Fruit fly (Drosophila melanogaster) ovary, adult (tissue): Measurements from ENCODE around the gene Mob2.
"Not testable (repeated sequence)": the region's sequence is repeated elsewhere in the genome, so short reads cannot be mapped to it uniquely, and the experiment has no call there.

ENCODE experiments used
- CG17801 ChIP-seq: fragments of 200-800 bp; optimal IDR thresholded peaks from 2 replicates; lab custom pipeline; 2019; ENCODE audit warnings: missing biosample characterization, mild to moderate bottlenecking, missing genetic modification characterization, moderate library complexity; ENCODE audit not compliant: partially characterized antibody

Mob2 gene

dm6 chr3L:11586794-11587462 is 24.9 kb upstream of the Mob2 start:
- TF ChIP-seq CG17801 (GFP tag; lab: Kevin White, UChicago): no peak

dm6 chr3L:11583964-11584363 is 21.9 kb upstream of the Mob2 start, which contains the start of gene CG32086:
CG32086 (minus strand) TSS chr3L:11584064.
- TF ChIP-seq CG17801 (GFP tag; lab: Kevin White, UChicago): no peak

- TF ChIP-seq CG17801 (GFP tag; lab: Kevin White, UChicago): no peak
These were observed 20.1 kb upstream of the Mob2 start, which contains the start of gene CG33269 for dm6 chr3L:11582097-11582496. CG33269 (minus strand) TSS chr3L:11582197.

- no peak for TF ChIP-seq CG17801 (GFP tag; lab: Kevin White, UChicago)
These were observed 18.9 kb upstream of the Mob2 start, which contains the start of gene CG43391 for dm6 chr3L:11580919-11581318. CG43391 (minus strand) TSS chr3L:11581019.

- no peak for TF ChIP-seq CG17801 (GFP tag; lab: Kevin White, UChicago)
These were observed 17.9 kb upstream of the Mob2 start, which contains the start of gene CG43390 for dm6 chr3L:11579919-11580318. CG43390 (minus strand) TSS chr3L:11579950.

dm6 chr3L:11578847-11579246 is 16.8 kb upstream of the Mob2 start:
- TF ChIP-seq CG17801 (GFP tag; lab: Kevin White, UChicago): no peak

- no peak for TF ChIP-seq CG17801 (GFP tag; lab: Kevin White, UChicago)
These were observed 16.2 kb upstream of the Mob2 start, which contains the start of gene CG33270 for dm6 chr3L:11578211-11578673. CG33270 (minus strand) TSS chr3L:11578623.

dm6 chr3L:11577395-11577794 is 15.4 kb upstream of the Mob2 start, which contains the start of gene CG33271:
CG33271 (minus strand) TSS chr3L:11577495.
- no peak for TF ChIP-seq CG17801 (GFP tag; lab: Kevin White, UChicago)

dm6 chr3L:11576944-11577343 is 14.9 kb upstream of the Mob2 start, which contains the start of gene CG33489:
CG33489 (minus strand) TSS chr3L:11577044.
- not testable (repeated sequence) for TF ChIP-seq CG17801 (GFP tag; lab: Kevin White, UChicago)

- no peak for TF ChIP-seq CG17801 (GFP tag; lab: Kevin White, UChicago)
These were observed 12.5 kb upstream of the Mob2 start, which contains the start of gene CG33490 for dm6 chr3L:11574563-11574962. CG33490 (minus strand) TSS chr3L:11574663.

- TF ChIP-seq CG17801 (GFP tag; lab: Kevin White, UChicago): no peak
These were observed 2.0 kb upstream of the Mob2 start, which contains the start of the genes CG46412 and CG33267 for dm6 chr3L:11563972-11564533. CG46412 (minus strand) TSS chr3L:11564072. CG33267 (plus strand) TSS chr3L:11564483.

dm6 chr3L:11560885-11561284 is 1.1 kb downstream of the Mob2 start:
- TF ChIP-seq CG17801 (GFP tag; lab: Kevin White, UChicago): no peak

- no peak for TF ChIP-seq CG17801 (GFP tag; lab: Kevin White, UChicago)
These were observed 4.8 kb downstream of the Mob2 start for dm6 chr3L:11557209-11557608.

dm6 chr3L:11556637-11557036 is 5.4 kb downstream of the Mob2 start:
- TF ChIP-seq CG17801 (GFP tag; lab: Kevin White, UChicago): no peak

dm6 chr3L:11555662-11556460 is 6.2 kb downstream of the Mob2 start:
- no peak for TF ChIP-seq CG17801 (GFP tag; lab: Kevin White, UChicago)
